Fruit fly (Drosophila melanogaster) whole organism, embryonic: ENCODE results near the gene Zn72D.

Experiments
- BEAF-32 ChIP-seq: fragments of 200-800 bp; sonication (Bioruptor generic); optimal IDR thresholded peaks from 3 replicates; lab custom pipeline; 2017; ENCODE audit warnings: missing biosample characterization, missing genetic modification characterization, mild to moderate bottlenecking, moderate library complexity, missing genetic modification reagents
- CG10147 ChIP-seq: fragments of 200-800 bp; sonication (Bioruptor generic); optimal IDR thresholded peaks from 2 replicates; lab custom pipeline; 2019; ENCODE audit warnings: missing biosample characterization, mild to moderate bottlenecking, missing genetic modification characterization, moderate library complexity
- CG10979 ChIP-seq: fragments of 200-800 bp; sonication (Bioruptor generic); optimal IDR thresholded peaks from 2 replicates; lab custom pipeline; 2018; ENCODE audit warnings: missing biosample characterization, mild to moderate bottlenecking, missing genetic modification characterization, moderate library complexity
- CG11696 ChIP-seq: fragments of 200-800 bp; sonication (Bioruptor generic); IDR thresholded peaks from 2 replicates; pipeline ENCODE4 v1.3.6; 2022; ENCODE audit warnings: missing biosample characterization, missing genetic modification characterization
- CG12659 ChIP-seq: fragments of 200-800 bp; sonication (Bioruptor generic); optimal IDR thresholded peaks from 3 replicates; lab custom pipeline; 2017; ENCODE audit warnings: mild to moderate bottlenecking, missing biosample characterization, missing genetic modification reagents, missing genetic modification characterization
- CG12744 ChIP-seq: fragments of 200-800 bp; sonication (Bioruptor generic); optimal IDR thresholded peaks from 2 replicates; lab custom pipeline; 2016; ENCODE audit warnings: missing biosample characterization, missing genetic modification characterization
- CG13287 ChIP-seq: fragments of 200-800 bp; sonication (Bioruptor generic); IDR thresholded peaks from 2 replicates; pipeline ENCODE4 v1.3.6; 2022; ENCODE audit warnings: missing biosample characterization, missing genetic modification characterization; ENCODE audit not compliant: partially characterized antibody
- CG13296 ChIP-seq: fragments of 200-800 bp; sonication (Bioruptor generic); optimal IDR thresholded peaks from 3 replicates; lab custom pipeline; 2018; ENCODE audit warnings: missing biosample characterization, mild to moderate bottlenecking, missing genetic modification characterization
- CG15514 ChIP-seq: fragments of 200-800 bp; sonication (Bioruptor generic); optimal IDR thresholded peaks from 3 replicates; lab custom pipeline; 2017; ENCODE audit warnings: missing biosample characterization, missing genetic modification characterization, mild to moderate bottlenecking, moderate library complexity, missing genetic modification reagents
- CG15696 ChIP-seq: fragments of 200-800 bp; sonication (Bioruptor generic); optimal IDR thresholded peaks from 2 replicates; lab custom pipeline; 2019; ENCODE audit warnings: missing biosample characterization, mild to moderate bottlenecking, missing genetic modification characterization, moderate library complexity
- CG16779 ChIP-seq: fragments of 200-800 bp; sonication (Bioruptor generic); IDR thresholded peaks from 2 replicates; pipeline ENCODE4 v1.3.6; 2022; ENCODE audit warnings: missing biosample characterization, missing genetic modification characterization
- CG1832 ChIP-seq: fragments of 200-800 bp; sonication (Bioruptor generic); optimal IDR thresholded peaks from 2 replicates; lab custom pipeline; 2017; ENCODE audit warnings: missing biosample characterization, mild to moderate bottlenecking, missing genetic modification characterization, inconsistent platforms
- CG42726 ChIP-seq: fragments of 200-800 bp; sonication (Bioruptor generic); IDR thresholded peaks from 2 replicates; pipeline ENCODE4 v1.3.6; 2022; ENCODE audit warnings: missing biosample characterization, missing genetic modification characterization; ENCODE audit not compliant: partially characterized antibody
- CG6272 ChIP-seq: fragments of 200-800 bp; sonication (Bioruptor generic); IDR thresholded peaks from 2 replicates; pipeline ENCODE4 v1.3.6; 2022; ENCODE audit warnings: missing biosample characterization, missing genetic modification characterization
- CG6765 ChIP-seq: fragments of 200-800 bp; sonication (Bioruptor generic); optimal IDR thresholded peaks from 3 replicates; lab custom pipeline; 2017; ENCODE audit warnings: missing biosample characterization, mild to moderate bottlenecking, missing genetic modification characterization
- CG7963 ChIP-seq: fragments of 200-800 bp; sonication (Bioruptor generic); IDR thresholded peaks from 3 replicates; pipeline ENCODE4 v1.3.6; 2022; ENCODE audit warnings: missing biosample characterization, missing genetic modification characterization; ENCODE audit not compliant: partially characterized antibody
- CG8089 ChIP-seq: fragments of 200-800 bp; sonication (Bioruptor generic); optimal IDR thresholded peaks from 3 replicates; lab custom pipeline; 2016; ENCODE audit warnings: missing biosample characterization, missing genetic modification characterization
- CG8478 ChIP-seq: fragments of >200 bp; optimal IDR thresholded peaks from 2 replicates; lab custom pipeline; 2018
- Dek ChIP-seq: fragments of 200-800 bp; sonication (Bioruptor generic); optimal IDR thresholded peaks from 3 replicates; lab custom pipeline; 2019; ENCODE audit warnings: missing biosample characterization, mild to moderate bottlenecking, missing genetic modification characterization, moderate library complexity
- Dfd ChIP-seq, 2 experiments: fragments of >200 bp; optimal IDR thresholded peaks; 2 replicates each; lab custom pipeline; 2017; ENCODE audit warnings: missing biosample characterization in 2 of 2, missing genetic modification characterization in 2 of 2
- Doc3 ChIP-seq: fragments of 200-800 bp; sonication (Bioruptor generic); IDR thresholded peaks from 3 replicates; pipeline ENCODE4 v1.3.6; 2022; ENCODE audit warnings: missing biosample characterization, missing genetic modification characterization; ENCODE audit not compliant: partially characterized antibody
- Dp ChIP-seq: fragments of 200-800 bp; sonication (Bioruptor generic); optimal IDR thresholded peaks from 2 replicates; lab custom pipeline; 2018; ENCODE audit warnings: missing biosample characterization, mild to moderate bottlenecking, missing genetic modification characterization, moderate library complexity
- Hmx ChIP-seq: fragments of 200-800 bp; sonication (Bioruptor generic); optimal IDR thresholded peaks from 2 replicates; lab custom pipeline; 2016; ENCODE audit warnings: missing biosample characterization, missing genetic modification characterization
- Mes4 ChIP-seq: fragments of 200-800 bp; sonication (Bioruptor generic); optimal IDR thresholded peaks from 2 replicates; lab custom pipeline; 2016; ENCODE audit warnings: missing biosample characterization, missing genetic modification characterization
- Oaz ChIP-seq: fragments of 200-800 bp; sonication (Bioruptor generic); IDR thresholded peaks from 2 replicates; pipeline ENCODE4 v1.3.6; 2022; ENCODE audit warnings: missing biosample characterization, missing genetic modification characterization
- Oli ChIP-seq: fragments of 200-800 bp; sonication (Bioruptor generic); optimal IDR thresholded peaks from 2 replicates; lab custom pipeline; 2018; ENCODE audit warnings: missing biosample characterization, mild to moderate bottlenecking, missing genetic modification characterization, moderate library complexity
- Sox102F ChIP-seq: fragments of 200-800 bp; sonication (Bioruptor generic); optimal IDR thresholded peaks from 2 replicates; lab custom pipeline; 2018; ENCODE audit warnings: missing biosample characterization, mild to moderate bottlenecking, missing genetic modification characterization, moderate library complexity
- Trl ChIP-seq, 3 experiments: fragments of >200 bp in 2 of 3; fragments of 200-800 bp in 1 of 3; sonication (Bioruptor generic) in 1 of 3; optimal IDR thresholded peaks; 2 replicates in 1 of 3; 3 replicates in 2 of 3; lab custom pipeline; 2016 to 2017; ENCODE audit warnings: missing biosample characterization in 1 of 3, missing genetic modification characterization in 1 of 3
- abd-A ChIP-seq: fragments of 200-800 bp; sonication (Bioruptor generic); optimal IDR thresholded peaks from 3 replicates; lab custom pipeline; 2019; ENCODE audit warnings: missing biosample characterization, mild to moderate bottlenecking, missing genetic modification characterization, moderate library complexity
- caup ChIP-seq: fragments of 200-800 bp; sonication (Bioruptor generic); optimal IDR thresholded peaks from 3 replicates; lab custom pipeline; 2017; ENCODE audit warnings: missing biosample characterization, mild to moderate bottlenecking, missing genetic modification characterization, moderate library complexity; ENCODE audit not compliant: severe bottlenecking
- chm ChIP-seq: fragments of 200-800 bp; sonication (Bioruptor generic); IDR thresholded peaks from 2 replicates; pipeline ENCODE4 v1.3.6; 2022; ENCODE audit warnings: missing biosample characterization, missing genetic modification characterization
- dan ChIP-seq: fragments of 200-800 bp; sonication (Bioruptor generic); IDR thresholded peaks from 2 replicates; pipeline ENCODE4 v1.3.6; 2022; ENCODE audit warnings: missing biosample characterization, missing genetic modification characterization
- danr ChIP-seq: fragments of 200-800 bp; sonication (Bioruptor generic); IDR thresholded peaks from 2 replicates; pipeline ENCODE4 v1.3.6; 2022; ENCODE audit warnings: missing biosample characterization, missing genetic modification characterization
- dimm ChIP-seq: fragments of 200-800 bp; sonication (Bioruptor generic); IDR thresholded peaks from 2 replicates; pipeline ENCODE4 v1.3.6; 2022; ENCODE audit warnings: missing biosample characterization, missing genetic modification characterization
- disco-r ChIP-seq: fragments of 200-800 bp; sonication (Bioruptor generic); optimal IDR thresholded peaks from 2 replicates; lab custom pipeline; 2016; ENCODE audit warnings: missing biosample characterization, missing genetic modification characterization
- eve ChIP-seq, 2 experiments: fragments of >200 bp; optimal IDR thresholded peaks; 2 replicates each; lab custom pipeline; 2017; ENCODE audit warnings: missing biosample characterization in 2 of 2, missing genetic modification characterization in 2 of 2
- lov ChIP-seq, 2 experiments: fragments of 200-800 bp in 1 of 2; fragments of >200 bp in 1 of 2; sonication (Bioruptor generic) in 1 of 2; IDR thresholded peaks in 1 of 2; optimal IDR thresholded peaks in 1 of 2; 2 replicates in 1 of 2; 3 replicates in 1 of 2; pipeline versions ENCODE4 v1.3.6 to Lab custom; 2017 to 2022; ENCODE audit warnings: missing biosample characterization in 1 of 2, missing genetic modification characterization in 1 of 2
- maf-S ChIP-seq: fragments of 200-800 bp; sonication (Bioruptor generic); optimal IDR thresholded peaks from 2 replicates; lab custom pipeline; 2016; ENCODE audit warnings: missing biosample characterization, missing genetic modification characterization
- otp ChIP-seq: fragments of 200-800 bp; sonication (Bioruptor generic); IDR thresholded peaks from 3 replicates; pipeline ENCODE4, ENCODE4 v1.3.6; 2022; ENCODE audit warnings: missing biosample characterization, missing genetic modification characterization
- pzg ChIP-seq: fragments of 200-800 bp; sonication (Bioruptor generic); optimal IDR thresholded peaks from 3 replicates; lab custom pipeline; 2018; ENCODE audit warnings: missing biosample characterization, mild to moderate bottlenecking, missing genetic modification characterization, moderate library complexity
- rib ChIP-seq: fragments of 200-800 bp; sonication (Bioruptor generic); IDR thresholded peaks from 2 replicates; pipeline ENCODE4 v1.3.6; 2022; ENCODE audit warnings: missing biosample characterization, missing genetic modification characterization
- run ChIP-seq: fragments of 200-800 bp; sonication (Bioruptor generic); optimal IDR thresholded peaks from 3 replicates; lab custom pipeline; 2018; ENCODE audit warnings: missing biosample characterization, mild to moderate bottlenecking, missing genetic modification characterization
- schlank ChIP-seq: fragments of 200-800 bp; sonication (Bioruptor generic); optimal IDR thresholded peaks from 2 replicates; lab custom pipeline; 2018; ENCODE audit warnings: missing biosample characterization, mild to moderate bottlenecking, missing genetic modification characterization
- sens ChIP-seq: fragments of 200-800 bp; sonication (Bioruptor generic); peaks from one replicate; lab custom pipeline; 2016; ENCODE audit warnings: missing biosample characterization, missing genetic modification characterization
- tgo ChIP-seq: fragments of 200-800 bp; sonication (Bioruptor generic); IDR thresholded peaks from 3 replicates; pipeline ENCODE4 v1.3.6; 2022; ENCODE audit warnings: missing biosample characterization, missing genetic modification characterization
- yki ChIP-seq: fragments of >200 bp; optimal IDR thresholded peaks from 3 replicates; lab custom pipeline; 2018
- z ChIP-seq: fragments of 200-800 bp; sonication (Bioruptor generic); IDR thresholded peaks from 3 replicates; pipeline ENCODE4 v1.3.6; 2022; ENCODE audit warnings: missing biosample characterization, missing genetic modification characterization

The Zn72D gene

dm6 chr3L:16082251-16082650 is 30.2 kb downstream of the Zn72D start, which contains the start of gene CG33258:
CG33258 (plus strand) TSS chr3L:16082551.
- TF ChIP-seq dimm = no peak
- no peak for TF ChIP-seq Dp
- no peak for TF ChIP-seq lov (optimal IDR thresholded peaks at IDR 0.05; lab: Kevin White, UChicago)
- no peak for TF ChIP-seq lov (GFP tag; IDR thresholded peaks at IDR 0.05; lab: Robert Waterston, UW)
- TF ChIP-seq Sox102F (GFP tag; lab: Kevin White, UChicago) = no peak
- TF ChIP-seq schlank = no peak
- no peak for TF ChIP-seq chm (GFP tag; lab: Robert Waterston, UW)
- TF ChIP-seq sens = no peak
- TF ChIP-seq CG10147 (GFP tag; lab: Kevin White, UChicago) = no peak
- no peak for TF ChIP-seq dan (GFP tag; lab: Robert Waterston, UW)
- TF ChIP-seq, all 482 proteins: peak for 0

- TF ChIP-seq Hmx (GFP tag; lab: Kevin White, UChicago) (no peak), BEAF-32 (GFP tag; lab: Kevin White, UChicago) (no peak), abd-A (tag; lab: Kevin White, UChicago) (no peak), z (GFP tag; lab: Robert Waterston, UW) (no peak), CG42726 (GFP tag; lab: Robert Waterston, UW) (no peak), CG1832 (GFP tag; lab: Kevin White, UChicago) (no peak), run (no peak), rib (GFP tag; lab: Robert Waterston, UW) (0 out of 2 replicates have a peak, but pooled peaks have one; percentile 19), tgo (no peak; the same call in 2 of the 3 replicates), danr (no peak), maf-S (no peak), Trl (optimal IDR thresholded peaks at IDR 0.05; lab: Kevin White, UChicago) (no peak), Trl (GFP tag; optimal IDR thresholded peaks at IDR 0.05; lab: Kevin White, UChicago) (no peak), CG11696 (GFP tag; lab: Robert Waterston, UW) (0 out of 2 replicates have a peak, but pooled peaks have one; percentile 14), CG7963 (GFP tag; lab: Robert Waterston, UW) (no peak), CG16779 (GFP tag; lab: Robert Waterston, UW) (no peak), CG12659 (peak; percentile 70), CG6272 (no peak), CG13296 (GFP tag; lab: Kevin White, UChicago) (no peak), Oli (tag; lab: Kevin White, UChicago) (no peak), pzg (GFP tag; lab: Kevin White, UChicago) (no peak), yki (lab: Kevin White, UChicago) (no peak), CG10979 (tag; lab: Kevin White, UChicago) (peak; percentile 75), disco-r (GFP tag; lab: Kevin White, UChicago) (peak; percentile 8), CG8478 (lab: Kevin White, UChicago) (no peak), Dek (no peak), Mes4 (GFP tag; lab: Kevin White, UChicago) (no peak), caup (GFP tag; lab: Kevin White, UChicago) (peak; percentile 13), CG15696 (tag; lab: Kevin White, UChicago) (no peak), CG13287 (no peak), CG8089 (GFP tag; lab: Kevin White, UChicago) (no peak), eve (GFP tag; optimal IDR thresholded peaks at IDR 0.05; lab: Kevin White, UChicago) (peak in 1 of 2 experiments; percentile 87), CG12744 (no peak), Dfd (GFP tag; optimal IDR thresholded peaks at IDR 0.05; lab: Kevin White, UChicago) (no peak), otp (GFP tag; lab: Robert Waterston, UW) (no peak), Oaz (GFP tag; lab: Robert Waterston, UW) (no peak), CG15514 (GFP tag; lab: Kevin White, UChicago) (no peak), Doc3 (GFP tag; lab: Robert Waterston, UW) (no peak), dan (GFP tag; lab: Robert Waterston, UW) (no peak), CG6765 (GFP tag; lab: Kevin White, UChicago) (no peak)
These were observed 51.4 kb downstream of the Zn72D start for dm6 chr3L:16060806-16061600.
